Worm (Caenorhabditis elegans): ENCODE measurements around the gene pqn-41.

DNA sequence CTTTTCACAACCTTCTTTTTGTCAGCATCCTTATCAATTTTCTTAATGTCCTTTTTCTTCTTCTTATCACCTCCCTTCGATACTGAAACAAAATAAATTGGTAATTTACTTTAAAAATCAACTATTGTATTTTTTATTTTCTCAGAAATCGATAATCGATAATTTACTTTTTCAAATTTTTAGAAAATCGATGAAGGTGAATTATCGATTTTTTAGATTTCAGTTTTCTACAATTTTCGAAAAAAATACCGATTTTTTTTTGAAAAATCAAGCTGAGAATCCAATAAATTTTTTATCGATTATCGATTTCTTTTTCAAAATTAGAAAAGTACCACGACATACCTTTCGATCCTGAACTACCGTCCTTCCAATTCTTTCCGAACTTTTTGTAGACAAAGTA, 23.1 kb upstream of the pqn-41 start:
- TF ChIP-seq lin-35 (GFP tag; optimal IDR thresholded peaks at IDR 0.05) (no peak), mep-1 (tag; optimal IDR thresholded peaks at IDR 0.05) (no peak), lin-15B (tag; optimal IDR thresholded peaks at IDR 0.05) (no peak), pqm-1 (tag; optimal IDR thresholded peaks at IDR 0.05) (no peak), jun-1 (tag; optimal IDR thresholded peaks at IDR 0.05) (no peak), F16B12.6 (tag; optimal IDR thresholded peaks at IDR 0.05) (no peak), blmp-1 (tag; optimal IDR thresholded peaks at IDR 0.05) (no peak), nhr-77 (tag; optimal IDR thresholded peaks at IDR 0.05) (no peak), elt-3 (tag; optimal IDR thresholded peaks at IDR 0.05) (no peak), ztf-4 (tag; optimal IDR thresholded peaks at IDR 0.05) (no peak), unc-62 (GFP tag; optimal IDR thresholded peaks at IDR 0.05) (no peak), fkh-8 (tag; optimal IDR thresholded peaks at IDR 0.05) (no peak), dpl-1 (GFP tag; optimal IDR thresholded peaks at IDR 0.05) (no peak)

All from whole organism, L1 larva.